Fruit fly (Drosophila melanogaster): Measurements from ENCODE around the gene CG5653.

CG5653 gene

dm6 chr3L:8953199-8953956 is 12.8 kb downstream of the CG5653 start (continued):
- no peak for TF ChIP-seq Elba2 (GFP tag; optimal IDR thresholded peaks at IDR 0.05)
- no peak for TF ChIP-seq CG3995 (GFP tag; optimal IDR thresholded peaks at IDR 0.05)
- TF ChIP-seq CG11398 (GFP tag; optimal IDR thresholded peaks at IDR 0.05), result no peak
- TF ChIP-seq ems (GFP tag; optimal IDR thresholded peaks at IDR 0.05), result peak; percentile 56
- TF ChIP-seq so (GFP tag; IDR thresholded peaks at IDR 0.05), result no peak
- peak; percentile 20 for TF ChIP-seq CG16863 (GFP tag; optimal IDR thresholded peaks at IDR 0.05)
- TF ChIP-seq Spps (tag; optimal IDR thresholded peaks at IDR 0.05), result peak; percentile 10
- peak; percentile 82 for TF ChIP-seq bcd (GFP tag; optimal IDR thresholded peaks at IDR 0.05)
- no peak for TF ChIP-seq CG7963 (GFP tag; IDR thresholded peaks at IDR 0.05; ENCODE audit: partially characterized antibody)
- no peak for TF ChIP-seq dm (GFP tag; optimal IDR thresholded peaks at IDR 0.05)
- TF ChIP-seq bab2 (GFP tag; optimal IDR thresholded peaks at IDR 0.05), result peak; percentile 45
- TF ChIP-seq Sox102F (GFP tag; optimal IDR thresholded peaks at IDR 0.05), result peak; percentile 62
- TF ChIP-seq klu (GFP tag; IDR thresholded peaks at IDR 0.05), result no peak
- TF ChIP-seq D19B (GFP tag; optimal IDR thresholded peaks at IDR 0.05), result peak; percentile 49
- no peak for TF ChIP-seq Hr78 (GFP tag; optimal IDR thresholded peaks at IDR 0.05)
- TF ChIP-seq CG13287 (GFP tag; IDR thresholded peaks at IDR 0.05; ENCODE audit: partially characterized antibody), result peak; percentile 30
- peak; percentile 79 for TF ChIP-seq dmrt99B (tag; optimal IDR thresholded peaks at IDR 0.05)
- TF ChIP-seq CG14860 (GFP tag; IDR thresholded peaks at IDR 0.05; ENCODE audit: partially characterized antibody), result peak; percentile 41; the same call in 2 of the 3 replicates
- peak; percentile 27 for TF ChIP-seq oc (tag; optimal IDR thresholded peaks at IDR 0.05)
- TF ChIP-seq ttk (GFP tag; IDR thresholded peaks at IDR 0.05), result no peak
- TF ChIP-seq pzg (GFP tag; optimal IDR thresholded peaks at IDR 0.05), result peak; percentile 21
- TF ChIP-seq Ada2b (GFP tag; IDR thresholded peaks at IDR 0.05), result 0 out of 2 replicates have a peak, but pooled peaks have one; percentile 26
- TF ChIP-seq CG16779 (GFP tag; IDR thresholded peaks at IDR 0.05), result no peak
- TF ChIP-seq CG15073 (GFP tag; optimal IDR thresholded peaks at IDR 0.05), result no peak
- TF ChIP-seq pita (GFP tag; optimal IDR thresholded peaks at IDR 0.05), result no peak
- peak; percentile 72 for TF ChIP-seq CG2712 (tag; optimal IDR thresholded peaks at IDR 0.05)
- peak; percentile 75 for TF ChIP-seq D19A (tag; optimal IDR thresholded peaks at IDR 0.05)
- TF ChIP-seq Hmr (GFP tag; optimal IDR thresholded peaks at IDR 0.05), result peak; percentile 89
- TF ChIP-seq Antp (GFP tag; optimal IDR thresholded peaks at IDR 0.05), result peak; percentile 53
- TF ChIP-seq HLHmδ (GFP tag; optimal IDR thresholded peaks at IDR 0.05), result no peak
- no peak for TF ChIP-seq bowl (GFP tag; IDR thresholded peaks at IDR 0.05)
- TF ChIP-seq lola (GFP tag; optimal IDR thresholded peaks at IDR 0.05), result peak in 1 of 3 experiments; percentile 46
- no peak for TF ChIP-seq Dfd (GFP tag; optimal IDR thresholded peaks at IDR 0.05)
- peak; percentile 61 for TF ChIP-seq Dref (GFP tag; IDR thresholded peaks at IDR 0.05)
- no peak for TF ChIP-seq Dp (GFP tag; optimal IDR thresholded peaks at IDR 0.05)
- no peak for TF ChIP-seq zen2 (GFP tag; IDR thresholded peaks at IDR 0.05; ENCODE audit: partially characterized antibody)
- TF ChIP-seq TFAM (GFP tag; optimal IDR thresholded peaks at IDR 0.05), result no peak
- peak; percentile 73 for TF ChIP-seq CG3281 (GFP tag; optimal IDR thresholded peaks at IDR 0.05)
- TF ChIP-seq Dip2 (GFP tag; IDR thresholded peaks at IDR 0.05), result no peak
- peak; percentile 82 for TF ChIP-seq ci (GFP tag; IDR thresholded peaks at IDR 0.05)
- TF ChIP-seq wor (GFP tag; IDR thresholded peaks at IDR 0.05), result no peak
- peak; percentile 32; the same call in 1 of the 2 replicates for TF ChIP-seq E2f2 (GFP tag; IDR thresholded peaks at IDR 0.05)
- TF ChIP-seq Six4 (GFP tag; optimal IDR thresholded peaks at IDR 0.05), result no peak
- TF ChIP-seq knrl (GFP tag; IDR thresholded peaks at IDR 0.05; ENCODE audit: partially characterized antibody), result 0 out of 3 replicates have a peak, but pooled peaks have one; percentile 8
- no peak for TF ChIP-seq CG10321 (GFP tag; IDR thresholded peaks at IDR 0.05)
- no peak for TF ChIP-seq lov (optimal IDR thresholded peaks at IDR 0.05)
- no peak for TF ChIP-seq lov (GFP tag; IDR thresholded peaks at IDR 0.05)
- TF ChIP-seq MESR4 (GFP tag; optimal IDR thresholded peaks at IDR 0.05), result no peak
- TF ChIP-seq CG3065 (GFP tag; optimal IDR thresholded peaks at IDR 0.05), result no peak
